Worm (Caenorhabditis elegans): Measurements from ENCODE around the gene T24H7.2.

The T24H7.2 gene

ce11 chrII:6294261-6294660 is 47.1 kb downstream of the T24H7.2 start, which contains the start of gene mps-1:
TSS of gene mps-1 (minus strand) at chrII:6294361.
- TF ChIP-seq fkh-8 (tag; optimal IDR thresholded peaks at IDR 0.05) (peak; percentile 51), isw-1 (GFP tag; IDR thresholded peaks at IDR 0.05) (no peak), dsc-1 (tag; optimal IDR thresholded peaks at IDR 0.05) (peak; percentile 27), F16B12.6 (tag; optimal IDR thresholded peaks at IDR 0.05) (no peak)

All from whole organism, L1 larva.